Worm (Caenorhabditis elegans): Measurements from ENCODE around the gene samp-1.

Gene samp-1

DNA sequence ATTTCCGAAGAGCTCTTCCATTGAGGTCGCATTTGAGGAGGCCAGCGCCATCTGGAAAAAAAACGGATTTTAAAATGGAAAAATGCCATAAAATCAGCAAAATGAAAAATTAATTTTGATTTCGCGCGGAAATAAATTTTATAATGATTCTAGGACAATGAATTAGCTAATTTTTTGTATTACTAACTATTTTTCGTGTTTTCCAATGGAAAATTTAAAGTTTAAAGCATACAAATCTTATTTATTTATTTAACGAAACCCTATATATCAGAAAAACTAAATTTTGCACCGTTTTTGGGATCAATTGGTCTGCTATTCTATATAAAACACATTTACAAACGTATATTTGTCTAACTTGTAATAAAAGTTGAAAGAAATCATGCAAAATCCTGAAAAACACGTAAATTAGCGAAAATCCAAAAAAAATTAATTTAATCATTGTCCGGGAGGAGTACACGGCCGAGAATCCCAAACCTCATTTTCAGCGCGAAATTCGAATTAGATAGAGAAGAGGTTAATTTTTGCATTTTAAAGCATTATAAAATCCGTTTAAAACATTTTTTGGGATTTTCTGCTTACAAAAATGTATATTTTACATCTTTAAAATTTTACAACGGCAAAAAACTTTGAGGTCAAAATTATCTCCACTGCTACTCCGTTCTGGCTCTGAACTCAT, 12.4 kb upstream of the samp-1 start, which contains the start of gene C47G2.3:
Gene C47G2.3, minus strand, starts transcription at position 51 of the 676 bp plus-strand sequence.
- no peak for TF ChIP-seq unc-62 (GFP tag; optimal IDR thresholded peaks at IDR 0.05)

- TF ChIP-seq unc-62 (GFP tag; optimal IDR thresholded peaks at IDR 0.05), result no peak
Measured at ce11 chrII:11293433-11293832, 9.3 kb upstream of the samp-1 start, which contains the start of gene C47G2.4. Gene C47G2.4 (minus strand): TSS chrII:11293606.

ce11 chrII:11297217-11297738, 5.4 kb upstream of the samp-1 start, which contains the start of gene saps-1:
Gene saps-1 (plus strand): TSS chrII:11297688.
- no peak for TF ChIP-seq unc-62 (GFP tag; optimal IDR thresholded peaks at IDR 0.05)

ce11 chrII:11301059-11301458, 1.6 kb upstream of the samp-1 start, which contains the start of gene raga-1:
Gene raga-1 (plus strand): TSS chrII:11301359.
- TF ChIP-seq unc-62 (GFP tag; optimal IDR thresholded peaks at IDR 0.05), result no peak

- no peak for TF ChIP-seq unc-62 (GFP tag; optimal IDR thresholded peaks at IDR 0.05)
Measured at ce11 chrII:11305627-11306449, 3.1 kb downstream of the samp-1 start, which contains the start of gene rsf-1. Gene rsf-1 (plus strand): TSS chrII:11306399.

DNA sequence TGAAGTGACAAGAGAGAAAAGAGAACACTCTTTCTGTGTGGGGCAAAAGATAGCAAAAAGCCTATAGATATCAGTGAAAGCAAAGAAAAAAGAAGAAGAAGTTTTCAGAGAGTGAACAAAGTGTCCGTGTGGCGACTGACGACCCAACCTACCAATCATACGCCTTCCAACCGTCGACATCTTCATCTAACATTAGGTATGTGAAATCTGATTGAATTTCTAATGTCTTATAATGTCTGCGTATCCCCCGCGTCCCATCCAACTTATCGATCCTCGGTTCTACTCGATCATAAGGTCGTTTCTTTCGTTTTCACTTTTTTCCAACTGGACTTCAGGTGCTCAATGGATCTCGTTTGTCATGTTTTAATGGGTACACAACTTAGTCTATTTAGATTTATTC, 4.6 kb downstream of the samp-1 start:
- TF ChIP-seq unc-62 (GFP tag; optimal IDR thresholded peaks at IDR 0.05), result no peak

ce11 chrII:11307953-11308352, 5.3 kb downstream of the samp-1 start:
- no peak for TF ChIP-seq unc-62 (GFP tag; optimal IDR thresholded peaks at IDR 0.05)

DNA sequence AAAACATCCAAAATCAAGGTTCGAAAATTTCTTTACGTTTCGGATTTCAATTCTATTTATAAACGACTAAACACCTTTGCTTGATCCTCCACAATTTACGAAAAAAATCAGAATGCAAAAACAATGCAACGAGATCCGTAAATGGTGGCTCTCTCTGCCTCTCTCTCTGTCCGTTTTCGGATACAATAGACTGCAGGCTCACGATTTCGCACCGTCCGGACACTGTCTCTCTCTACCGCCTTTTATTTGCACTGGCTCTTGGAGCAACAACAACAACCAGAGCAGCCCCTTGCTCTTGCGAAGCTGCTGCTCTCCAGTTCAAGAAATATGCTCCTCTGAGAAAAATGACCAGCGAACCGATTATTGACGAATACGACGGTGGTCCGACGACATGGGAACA, 9.5 kb downstream of the samp-1 start, which contains the start of gene T24F1.7:
Gene T24F1.7, plus strand, starts transcription at position 301 of the 400 bp plus-strand sequence.
- no peak for TF ChIP-seq unc-62 (GFP tag; optimal IDR thresholded peaks at IDR 0.05)

DNA sequence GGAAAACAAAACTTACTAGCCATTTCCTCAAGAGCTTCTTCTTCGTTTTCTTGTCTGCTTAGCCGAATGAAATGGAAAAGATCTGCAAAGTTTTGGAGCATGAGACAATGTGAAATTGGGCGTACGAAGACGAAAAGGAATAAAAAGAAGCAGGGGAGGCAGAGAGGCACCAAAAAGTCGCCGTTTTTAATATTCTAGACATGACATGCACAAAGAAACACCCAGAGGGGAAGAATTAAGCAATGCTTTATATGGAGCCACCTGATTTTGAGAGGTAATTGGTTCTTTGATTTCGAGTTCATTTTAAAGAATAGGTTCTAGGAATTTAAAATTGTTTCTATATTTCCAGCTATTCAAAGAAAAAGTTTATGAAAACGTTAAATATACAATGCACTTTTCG, 11.5 kb downstream of the samp-1 start, which contains the start of gene T24F1.4:
Gene T24F1.4, minus strand, starts transcription at position 101 of the 400 bp plus-strand sequence.
- TF ChIP-seq unc-62 (GFP tag; optimal IDR thresholded peaks at IDR 0.05), result no peak

ce11 chrII:11316663-11317062, 14.0 kb downstream of the samp-1 start:
- no peak for TF ChIP-seq unc-62 (GFP tag; optimal IDR thresholded peaks at IDR 0.05)

DNA sequence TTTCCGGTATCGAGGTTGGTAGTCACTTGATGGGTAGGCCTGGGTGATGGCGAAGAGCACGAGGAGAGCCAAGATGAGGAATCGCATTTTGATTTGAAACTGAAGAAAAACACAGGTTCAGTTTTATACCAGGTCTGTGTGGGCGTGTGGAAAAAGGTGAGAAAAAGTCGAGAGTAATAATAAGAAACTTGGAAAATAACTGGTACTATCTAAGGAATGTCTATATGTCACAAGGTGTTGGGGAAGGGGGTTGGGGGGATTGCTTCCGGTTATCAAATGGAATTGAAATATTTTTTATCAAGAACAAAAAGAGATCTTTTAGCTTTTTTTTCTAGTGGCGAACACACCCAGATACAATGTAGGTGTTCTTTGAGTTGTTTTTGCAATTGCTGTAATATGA, 16.9 kb downstream of the samp-1 start, which contains the start of gene nlp-51:
Gene nlp-51, minus strand, starts transcription at position 101 of the 400 bp plus-strand sequence.
- no peak for TF ChIP-seq unc-62 (GFP tag; optimal IDR thresholded peaks at IDR 0.05)

DNA sequence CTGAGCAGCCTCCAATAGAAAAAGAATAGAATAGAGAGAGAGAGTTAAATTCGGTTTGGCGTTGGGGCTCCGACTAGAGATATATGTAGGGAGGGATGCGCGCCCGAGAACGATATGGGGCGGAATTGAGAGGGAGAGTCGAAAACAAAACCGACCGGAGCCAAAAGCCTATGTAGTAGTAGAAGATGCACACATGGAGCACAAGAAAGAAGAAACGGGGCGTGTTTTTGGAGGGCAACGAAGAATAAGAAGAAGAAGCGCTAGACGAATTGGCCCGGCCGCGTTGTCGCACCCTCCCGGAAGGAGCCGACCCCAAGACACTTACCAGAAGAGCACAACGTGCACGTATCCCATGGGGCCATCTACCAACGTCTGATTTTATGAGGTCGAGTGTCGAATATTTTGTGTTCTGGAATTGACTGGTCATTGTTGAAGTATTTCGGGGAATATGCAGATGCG, 26.4 kb downstream of the samp-1 start, which contains the start of gene tag-180:
Gene tag-180, minus strand, starts transcription at position 409 of the 459 bp plus-strand sequence.
- TF ChIP-seq unc-62 (GFP tag; optimal IDR thresholded peaks at IDR 0.05), result no peak

- no peak for TF ChIP-seq unc-62 (GFP tag; optimal IDR thresholded peaks at IDR 0.05)
Measured at ce11 chrII:11333375-11333774, 30.7 kb downstream of the samp-1 start.

DNA sequence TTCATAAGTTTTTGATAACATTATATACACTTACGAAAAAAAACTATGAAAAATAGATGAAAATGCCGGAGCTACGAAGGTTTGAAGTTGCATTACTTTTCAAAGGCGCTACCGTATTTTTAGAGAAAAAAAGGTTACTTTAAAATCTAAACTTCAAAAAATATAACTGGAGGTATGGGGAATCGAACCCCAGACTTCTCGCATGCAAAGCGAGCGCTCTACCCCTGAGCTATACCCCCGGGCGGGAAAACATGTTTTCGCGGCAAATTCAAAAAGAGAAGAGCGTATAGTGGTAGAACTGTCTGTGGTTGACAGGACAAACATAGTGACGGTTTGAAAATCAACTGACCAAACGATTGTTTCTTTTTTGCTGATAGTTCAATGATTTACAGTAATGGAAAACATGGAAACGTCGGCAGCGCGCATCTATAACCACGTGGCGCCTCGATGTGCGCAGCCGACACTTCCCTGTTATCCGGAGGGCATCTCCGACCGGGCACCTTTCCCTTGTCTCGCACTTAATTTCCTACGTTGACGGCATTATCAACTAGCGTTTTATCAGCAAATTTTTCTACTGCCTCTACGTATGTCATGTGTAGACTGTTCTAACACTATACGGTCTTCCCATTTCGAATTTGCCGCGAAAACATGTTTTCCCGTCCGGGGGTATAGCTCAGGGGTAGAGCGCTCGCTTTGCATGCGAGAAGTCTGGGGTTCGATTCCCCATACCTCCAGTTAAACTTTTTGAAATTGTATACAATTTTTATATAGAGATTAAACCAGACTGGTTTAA, 31.4 kb downstream of the samp-1 start:
- TF ChIP-seq unc-62 (GFP tag; optimal IDR thresholded peaks at IDR 0.05), result no peak

DNA sequence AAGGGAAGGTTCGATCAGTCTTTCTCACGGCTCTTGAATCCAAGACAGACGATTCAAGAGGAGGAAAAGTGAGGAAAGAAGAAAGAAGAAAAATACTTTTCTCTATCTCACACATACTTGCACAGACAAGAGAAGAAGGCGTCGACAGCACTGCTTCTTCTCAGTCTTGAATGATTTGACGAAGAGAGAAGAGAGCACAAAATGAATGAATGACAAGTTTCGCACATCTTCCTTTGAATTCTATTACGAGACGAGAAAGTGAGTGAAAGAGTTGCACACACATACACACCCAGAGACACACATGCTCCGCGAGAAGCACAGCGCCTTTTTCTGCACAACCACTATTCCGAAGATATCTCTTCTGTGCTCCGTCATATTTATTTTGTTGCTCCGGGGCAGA, 33.0 kb downstream of the samp-1 start:
- no peak for TF ChIP-seq unc-62 (GFP tag; optimal IDR thresholded peaks at IDR 0.05)
